Worm (Caenorhabditis elegans) whole organism, young adult: ENCODE results near the gene npr-11.

ENCODE experiments used
- F49E8.2 ChIP-seq: sonication (generic microtip); optimal IDR thresholded peaks from 3 replicates; lab custom pipeline; 2017; ENCODE audit warnings: missing genetic modification characterization, mild to moderate bottlenecking, missing compliant biosample characterization, antibody characterized with exemption, moderate library complexity; ENCODE audit not compliant: insufficient read depth
- T07F8.4 ChIP-seq: sonication (generic microtip); optimal IDR thresholded peaks from 2 replicates; lab custom pipeline; 2016; ENCODE audit warnings: mild to moderate bottlenecking, missing genetic modification characterization, moderate library complexity, missing compliant biosample characterization
- attf-5 ChIP-seq: fragments of 200-800 bp; sonication (Bioruptor generic); optimal IDR thresholded peaks from 2 replicates; lab custom pipeline; 2018; ENCODE audit warnings: mild to moderate bottlenecking, missing genetic modification characterization, missing compliant biosample characterization
- madf-6 ChIP-seq: fragments of 200-800 bp; sonication (Bioruptor generic); IDR thresholded peaks from 2 replicates; pipeline ENCODE4 v1.3.6; 2022; ENCODE audit warnings: missing genetic modification reagents, missing genetic modification characterization, missing compliant biosample characterization
- snpc-4 ChIP-seq, 5 experiments: fragments of 150-350 bp in 1 of 5; sonication (generic microtip) in 4 of 5; optimal IDR thresholded peaks; 2 replicates each; lab custom pipeline; 2014 to 2018; ENCODE audit warnings: missing genetic modification characterization in 5 of 5, missing biosample characterization in 3 of 5, antibody characterized with exemption in 2 of 5, mild to moderate bottlenecking in 2 of 5, missing compliant biosample characterization in 2 of 5, missing genotype in 2 of 5, moderate library complexity in 2 of 5, missing genetic modification reagents in 1 of 5
- tbp1 ChIP-seq: fragments of 200-800 bp; sonication (Bioruptor generic); optimal IDR thresholded peaks from 2 replicates; lab custom pipeline; 2018; ENCODE audit warnings: mild to moderate bottlenecking, missing genetic modification characterization, missing compliant biosample characterization

DNA sequence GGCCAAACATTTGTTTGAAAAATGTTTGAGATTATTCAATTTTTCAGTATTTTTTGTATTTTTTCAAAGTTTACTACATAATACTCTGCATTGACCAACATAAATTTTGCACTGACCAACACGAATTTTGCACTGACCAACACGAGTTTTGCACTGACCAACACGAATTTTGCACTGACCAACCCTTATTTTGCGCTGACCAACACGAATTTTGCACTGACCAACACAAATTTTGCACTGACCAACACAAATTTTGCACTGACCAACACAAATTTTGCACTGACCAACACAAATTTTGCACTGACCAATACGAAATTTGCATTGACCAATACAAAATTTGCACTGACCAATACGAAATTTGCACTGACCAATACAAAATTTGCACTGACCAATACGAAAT lies 37.4 kb upstream of the npr-11 start:
- TF ChIP-seq snpc-4 (GFP tag; optimal IDR thresholded peaks at IDR 0.05; lab: Kevin White, UChicago) (no peak), snpc-4 (tag; optimal IDR thresholded peaks at IDR 0.05; lab: Kevin White, UChicago) (no peak), T07F8.4 (tag; lab: Kevin White, UChicago) (no peak), madf-6 (GFP tag; lab: Robert Waterston, UW) (no peak), attf-5 (GFP tag; lab: Kevin White, UChicago) (no peak), F49E8.2 (tag; lab: Kevin White, UChicago) (no peak), tbp1 (GFP tag; lab: Kevin White, UChicago) (no peak)
